Worm (Caenorhabditis elegans): ENCODE results near the gene T23F6.3.

ce11 chrIV:12725925-12726324 is 1.4 kb upstream of the T23F6.3 start:
- TF ChIP-seq F13C5.2 (tag; optimal IDR thresholded peaks at IDR 0.05) (no peak), ceh-36 (tag; optimal IDR thresholded peaks at IDR 0.05) (no peak), ama-1 (optimal IDR thresholded peaks at IDR 0.05) (no peak), scrt-1 (GFP tag; IDR thresholded peaks at IDR 0.05) (no peak), tra-4 (tag; optimal IDR thresholded peaks at IDR 0.05) (no peak), hmg-4 (GFP tag; optimal IDR thresholded peaks at IDR 0.05) (no peak)
